Fruit fly (Drosophila melanogaster) whole organism, embryonic: ENCODE measurements around the gene RabX6.

Source experiments
- Abd-B ChIP-seq: fragments of 200-800 bp; sonication (Bioruptor generic); optimal IDR thresholded peaks from 2 replicates; lab custom pipeline; 2018; ENCODE audit warnings: missing biosample characterization, mild to moderate bottlenecking, missing genetic modification characterization, moderate library complexity
- B-H1 ChIP-seq: fragments of 200-800 bp; sonication (Bioruptor generic); IDR thresholded peaks from 3 replicates; pipeline ENCODE4 v1.3.6; 2022; ENCODE audit warnings: missing biosample characterization, missing genetic modification characterization
- CG1024 ChIP-seq: fragments of 200-800 bp; sonication (Bioruptor generic); IDR thresholded peaks from 2 replicates; pipeline ENCODE4 v1.3.6; 2022; ENCODE audit warnings: missing biosample characterization, missing genetic modification characterization
- CG10979 ChIP-seq: fragments of 200-800 bp; sonication (Bioruptor generic); optimal IDR thresholded peaks from 2 replicates; lab custom pipeline; 2018; ENCODE audit warnings: missing biosample characterization, mild to moderate bottlenecking, missing genetic modification characterization, moderate library complexity
- CG11247 ChIP-seq: fragments of 200-800 bp; sonication (Bioruptor generic); IDR thresholded peaks from 2 replicates; pipeline ENCODE4 v1.3.6; 2022; ENCODE audit warnings: missing biosample characterization, missing genetic modification characterization
- CG11504 ChIP-seq: fragments of 200-800 bp; sonication (Bioruptor generic); optimal IDR thresholded peaks from 3 replicates; lab custom pipeline; 2019; ENCODE audit warnings: missing biosample characterization, mild to moderate bottlenecking, missing genetic modification characterization, moderate library complexity
- CG14965 ChIP-seq: fragments of 200-800 bp; sonication (Bioruptor generic); optimal IDR thresholded peaks from 2 replicates; lab custom pipeline; 2016; ENCODE audit warnings: missing biosample characterization, missing genetic modification characterization, borderline replicate concordance
- CG1529 ChIP-seq: fragments of 200-800 bp; sonication (Bioruptor generic); optimal IDR thresholded peaks from 3 replicates; lab custom pipeline; 2018; ENCODE audit warnings: missing biosample characterization, missing genetic modification characterization
- CG15601 ChIP-seq: fragments of 200-800 bp; sonication (Bioruptor generic); optimal IDR thresholded peaks from 3 replicates; lab custom pipeline; 2019; ENCODE audit warnings: missing biosample characterization, mild to moderate bottlenecking, missing genetic modification characterization, moderate library complexity
- CG1602 ChIP-seq: fragments of 200-800 bp; sonication (Bioruptor generic); optimal IDR thresholded peaks from 3 replicates; lab custom pipeline; 2016; ENCODE audit warnings: missing biosample characterization, missing genetic modification characterization
- CG17802 ChIP-seq: fragments of 200-800 bp; sonication (Bioruptor generic); optimal IDR thresholded peaks from 2 replicates; lab custom pipeline; 2018; ENCODE audit warnings: missing biosample characterization, mild to moderate bottlenecking, missing genetic modification characterization, moderate library complexity
- CG3163 ChIP-seq: fragments of 200-800 bp; sonication (Bioruptor generic); optimal IDR thresholded peaks from 3 replicates; lab custom pipeline; 2016; ENCODE audit warnings: missing biosample characterization, missing genetic modification characterization
- CG32767 ChIP-seq: fragments of 200-800 bp; sonication (Bioruptor generic); IDR thresholded peaks from 2 replicates; pipeline ENCODE4 v1.3.6; 2022; ENCODE audit warnings: missing biosample characterization, missing genetic modification characterization
- CG5180 ChIP-seq: fragments of 200-800 bp; sonication (Bioruptor generic); optimal IDR thresholded peaks from 3 replicates; lab custom pipeline; 2017; ENCODE audit warnings: missing biosample characterization, missing genetic modification characterization, mild to moderate bottlenecking, moderate library complexity, missing genetic modification reagents
- CG6254 ChIP-seq: fragments of 200-800 bp; sonication (Bioruptor generic); optimal IDR thresholded peaks from 3 replicates; lab custom pipeline; 2017; ENCODE audit warnings: mild to moderate bottlenecking, missing biosample characterization, missing genetic modification reagents, missing genetic modification characterization
- CG7372 ChIP-seq: fragments of 200-800 bp; sonication (Bioruptor generic); IDR thresholded peaks from 2 replicates; pipeline ENCODE4 v1.3.6; 2022; ENCODE audit warnings: missing biosample characterization, missing genetic modification characterization
- CG7556 ChIP-seq: fragments of 200-800 bp; sonication (Bioruptor generic); optimal IDR thresholded peaks from 2 replicates; lab custom pipeline; 2017; ENCODE audit warnings: missing biosample characterization, mild to moderate bottlenecking, missing genetic modification characterization
- CG8089 ChIP-seq: fragments of 200-800 bp; sonication (Bioruptor generic); optimal IDR thresholded peaks from 3 replicates; lab custom pipeline; 2016; ENCODE audit warnings: missing biosample characterization, missing genetic modification characterization
- CG8765 ChIP-seq: fragments of 200-800 bp; sonication (Bioruptor generic); IDR thresholded peaks from 2 replicates; pipeline ENCODE4 v1.3.6; 2022; ENCODE audit warnings: missing biosample characterization, missing genetic modification characterization
- CG9932 ChIP-seq: fragments of 200-800 bp; sonication (Bioruptor generic); IDR thresholded peaks from 2 replicates; pipeline ENCODE4 v1.3.6; 2022; ENCODE audit warnings: missing biosample characterization, missing genetic modification characterization
- D19A ChIP-seq: fragments of 200-800 bp; optimal IDR thresholded peaks from 3 replicates; lab custom pipeline; 2019; ENCODE audit warnings: missing biosample characterization, mild to moderate bottlenecking, missing genetic modification characterization, moderate library complexity
- D19B ChIP-seq: fragments of 200-800 bp; sonication (Bioruptor generic); optimal IDR thresholded peaks from 2 replicates; lab custom pipeline; 2017; ENCODE audit warnings: missing biosample characterization, mild to moderate bottlenecking, missing genetic modification characterization
- Gsc ChIP-seq: fragments of 200-800 bp; sonication (Bioruptor generic); IDR thresholded peaks from 2 replicates; pipeline ENCODE4 v1.3.6; 2022; ENCODE audit warnings: missing biosample characterization, missing genetic modification characterization
- Hey ChIP-seq: fragments of 200-800 bp; sonication (Bioruptor generic); optimal IDR thresholded peaks from 3 replicates; lab custom pipeline; 2018; ENCODE audit warnings: missing biosample characterization, mild to moderate bottlenecking, missing genetic modification characterization
- Med ChIP-seq: fragments of 200-800 bp; sonication (Bioruptor generic); peaks from one replicate; lab custom pipeline; 2016; ENCODE audit warnings: missing biosample characterization, missing genetic modification characterization, mild to moderate bottlenecking, inconsistent platforms, moderate library complexity
- NfI ChIP-seq: fragments of 200-800 bp; sonication (Bioruptor generic); optimal IDR thresholded peaks from 3 replicates; lab custom pipeline; 2018; ENCODE audit warnings: missing biosample characterization, mild to moderate bottlenecking, missing genetic modification characterization, moderate library complexity
- Six4 ChIP-seq: fragments of 200-800 bp; sonication (Bioruptor generic); optimal IDR thresholded peaks from 2 replicates; lab custom pipeline; 2016; ENCODE audit warnings: missing biosample characterization, missing genetic modification characterization
- Trl ChIP-seq, 3 experiments: fragments of >200 bp in 2 of 3; fragments of 200-800 bp in 1 of 3; sonication (Bioruptor generic) in 1 of 3; optimal IDR thresholded peaks; 2 replicates in 1 of 3; 3 replicates in 2 of 3; lab custom pipeline; 2016 to 2017; ENCODE audit warnings: missing biosample characterization in 1 of 3, missing genetic modification characterization in 1 of 3
- ase ChIP-seq: fragments of 200-800 bp; sonication (Bioruptor generic); IDR thresholded peaks from 3 replicates; pipeline ENCODE4 v1.3.6; 2022; ENCODE audit warnings: missing biosample characterization, missing genetic modification characterization
- cg ChIP-seq: fragments of 200-800 bp; sonication (Bioruptor generic); optimal IDR thresholded peaks from 3 replicates; lab custom pipeline; 2019; ENCODE audit warnings: missing biosample characterization, mild to moderate bottlenecking, missing genetic modification characterization, moderate library complexity
- danr ChIP-seq: fragments of 200-800 bp; sonication (Bioruptor generic); IDR thresholded peaks from 2 replicates; pipeline ENCODE4 v1.3.6; 2022; ENCODE audit warnings: missing biosample characterization, missing genetic modification characterization
- dimm ChIP-seq: fragments of 200-800 bp; sonication (Bioruptor generic); IDR thresholded peaks from 2 replicates; pipeline ENCODE4 v1.3.6; 2022; ENCODE audit warnings: missing biosample characterization, missing genetic modification characterization
- disco-r ChIP-seq: fragments of 200-800 bp; sonication (Bioruptor generic); optimal IDR thresholded peaks from 2 replicates; lab custom pipeline; 2016; ENCODE audit warnings: missing biosample characterization, missing genetic modification characterization
- dmrt99B ChIP-seq: fragments of 200-800 bp; sonication (Bioruptor generic); optimal IDR thresholded peaks from 2 replicates; lab custom pipeline; 2018; ENCODE audit warnings: missing biosample characterization, mild to moderate bottlenecking, missing genetic modification characterization, moderate library complexity
- gsb-n ChIP-seq: fragments of 200-800 bp; sonication (Bioruptor generic); optimal IDR thresholded peaks from 3 replicates; lab custom pipeline; 2018; ENCODE audit warnings: missing biosample characterization, mild to moderate bottlenecking, missing genetic modification characterization
- lbe ChIP-seq: fragments of 200-800 bp; sonication (Bioruptor generic); optimal IDR thresholded peaks from 2 replicates; lab custom pipeline; 2016; ENCODE audit warnings: missing biosample characterization, mild to moderate bottlenecking, missing genetic modification characterization
- lov ChIP-seq, 2 experiments: fragments of 200-800 bp in 1 of 2; fragments of >200 bp in 1 of 2; sonication (Bioruptor generic) in 1 of 2; IDR thresholded peaks in 1 of 2; optimal IDR thresholded peaks in 1 of 2; 2 replicates in 1 of 2; 3 replicates in 1 of 2; pipeline versions ENCODE4 v1.3.6 to Lab custom; 2017 to 2022; ENCODE audit warnings: missing biosample characterization in 1 of 2, missing genetic modification characterization in 1 of 2
- onecut ChIP-seq: fragments of 200-800 bp; sonication (Bioruptor generic); IDR thresholded peaks from 2 replicates; pipeline ENCODE4 v1.3.6; 2022; ENCODE audit warnings: missing biosample characterization, missing genetic modification characterization
- peb ChIP-seq: fragments of 200-800 bp; sonication (Bioruptor generic); IDR thresholded peaks from 2 replicates; pipeline ENCODE4 v1.3.6; 2022; ENCODE audit warnings: missing biosample characterization, missing genetic modification characterization
- phol ChIP-seq: fragments of 200-800 bp; sonication (Bioruptor generic); optimal IDR thresholded peaks from 3 replicates; lab custom pipeline; 2018; ENCODE audit warnings: missing biosample characterization, mild to moderate bottlenecking, missing genetic modification characterization, moderate library complexity
- pum ChIP-seq: fragments of 200-800 bp; sonication (Bioruptor generic); optimal IDR thresholded peaks from 2 replicates; lab custom pipeline; 2016; ENCODE audit warnings: missing biosample characterization, missing genetic modification characterization
- row ChIP-seq: fragments of 200-800 bp; sonication (Bioruptor generic); IDR thresholded peaks from 3 replicates; pipeline ENCODE4 v1.3.6; 2022; ENCODE audit warnings: missing biosample characterization, missing genetic modification characterization
- sc ChIP-seq, 3 experiments: fragments of >200 bp in 2 of 3; fragments of 200-800 bp in 1 of 3; sonication (Bioruptor generic) in 1 of 3; optimal IDR thresholded peaks; 2 replicates in 2 of 3; 3 replicates in 1 of 3; lab custom pipeline; 2017; ENCODE audit warnings: mild to moderate bottlenecking in 1 of 3, missing biosample characterization in 1 of 3, missing genetic modification characterization in 1 of 3, missing genetic modification reagents in 1 of 3
- schlank ChIP-seq: fragments of 200-800 bp; sonication (Bioruptor generic); optimal IDR thresholded peaks from 2 replicates; lab custom pipeline; 2018; ENCODE audit warnings: missing biosample characterization, mild to moderate bottlenecking, missing genetic modification characterization
- sna ChIP-seq: fragments of 200-800 bp; sonication (Bioruptor generic); IDR thresholded peaks from 2 replicates; pipeline ENCODE4 v1.3.6; 2022; ENCODE audit warnings: missing biosample characterization, missing genetic modification characterization; ENCODE audit not compliant: partially characterized antibody
- unc-4 ChIP-seq: fragments of 200-800 bp; sonication (Bioruptor generic); IDR thresholded peaks from 2 replicates; pipeline ENCODE4 v1.3.6; 2022; ENCODE audit warnings: missing biosample characterization, missing genetic modification characterization; ENCODE audit not compliant: partially characterized antibody

The RabX6 gene

DNA sequence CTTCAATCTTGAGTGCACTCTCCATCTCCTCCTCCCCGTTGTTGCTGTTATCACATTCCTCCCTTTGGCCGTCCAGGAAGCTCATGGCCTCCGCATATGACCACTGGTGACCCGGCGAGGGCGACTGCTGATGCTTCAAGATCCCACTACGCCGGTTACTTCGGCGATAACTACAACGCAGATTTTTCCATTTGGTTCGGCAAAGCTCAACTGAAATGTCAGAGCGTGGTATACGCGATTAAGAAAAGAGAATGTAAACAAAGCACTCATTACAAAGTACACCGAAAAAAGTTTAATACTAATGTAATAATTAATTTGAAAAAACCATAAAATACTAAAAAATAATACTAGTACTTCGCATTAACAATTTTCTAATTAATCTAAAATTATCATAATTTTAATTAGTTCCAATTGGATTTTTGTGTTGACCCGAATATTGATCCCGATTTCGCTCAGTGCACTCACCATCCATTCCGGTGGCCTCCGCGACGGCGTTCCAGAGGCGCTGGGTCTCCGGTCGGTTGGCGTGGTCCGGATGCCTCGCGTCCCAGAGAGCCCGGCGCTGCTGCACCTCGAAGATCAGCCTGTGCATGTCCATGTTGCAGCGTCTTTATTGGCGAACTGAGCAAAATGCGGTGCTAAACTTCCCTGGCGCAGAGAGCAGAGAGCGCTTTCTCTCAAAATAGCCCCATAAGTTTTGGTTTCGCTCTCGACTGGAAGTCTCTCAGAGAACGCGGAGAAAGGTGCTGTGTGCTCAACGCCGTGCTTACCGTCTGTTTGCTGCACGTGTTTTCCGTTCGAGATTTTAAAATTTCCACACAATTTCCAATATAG is 48.4 kb downstream of the RabX6 start (continued):
- TF ChIP-seq unc-4 (GFP tag; lab: Robert Waterston, UW) (no peak), Six4 (GFP tag; lab: Kevin White, UChicago) (peak; percentile 95), gsb-n (tag; lab: Kevin White, UChicago) (peak; percentile 96), CG10979 (peak; percentile 97), sc (optimal IDR thresholded peaks at IDR 0.05; lab: Kevin White, UChicago) (no peak), sc (GFP tag; optimal IDR thresholded peaks at IDR 0.05; lab: Kevin White, UChicago) (peak; percentile 90), cg (GFP tag; lab: Kevin White, UChicago) (no peak), Gsc (GFP tag; lab: Robert Waterston, UW) (peak; percentile 70), CG8089 (GFP tag; lab: Kevin White, UChicago) (peak; percentile 55), disco-r (GFP tag; lab: Kevin White, UChicago) (no peak), schlank (peak; percentile 45), CG17802 (peak; percentile 61), CG11247 (GFP tag; lab: Robert Waterston, UW) (peak; percentile 85), phol (tag; lab: Kevin White, UChicago) (peak; percentile 94), Hey (tag; lab: Kevin White, UChicago) (peak; percentile 19), dimm (GFP tag; lab: Robert Waterston, UW) (peak; percentile 74), Abd-B (peak; percentile 82), ase (GFP tag; lab: Robert Waterston, UW) (peak; percentile 86), onecut (GFP tag; lab: Robert Waterston, UW) (peak; percentile 81), CG8765 (GFP tag; lab: Robert Waterston, UW) (peak; percentile 76), CG7372 (peak; percentile 85), pum (peak; percentile 65), danr (peak; percentile 85), peb (GFP tag; lab: Robert Waterston, UW) (peak; percentile 76), CG14965 (GFP tag; lab: Kevin White, UChicago) (no peak), CG1602 (GFP tag; lab: Kevin White, UChicago) (peak; percentile 89), CG15601 (tag; lab: Kevin White, UChicago) (peak; percentile 94)

DNA sequence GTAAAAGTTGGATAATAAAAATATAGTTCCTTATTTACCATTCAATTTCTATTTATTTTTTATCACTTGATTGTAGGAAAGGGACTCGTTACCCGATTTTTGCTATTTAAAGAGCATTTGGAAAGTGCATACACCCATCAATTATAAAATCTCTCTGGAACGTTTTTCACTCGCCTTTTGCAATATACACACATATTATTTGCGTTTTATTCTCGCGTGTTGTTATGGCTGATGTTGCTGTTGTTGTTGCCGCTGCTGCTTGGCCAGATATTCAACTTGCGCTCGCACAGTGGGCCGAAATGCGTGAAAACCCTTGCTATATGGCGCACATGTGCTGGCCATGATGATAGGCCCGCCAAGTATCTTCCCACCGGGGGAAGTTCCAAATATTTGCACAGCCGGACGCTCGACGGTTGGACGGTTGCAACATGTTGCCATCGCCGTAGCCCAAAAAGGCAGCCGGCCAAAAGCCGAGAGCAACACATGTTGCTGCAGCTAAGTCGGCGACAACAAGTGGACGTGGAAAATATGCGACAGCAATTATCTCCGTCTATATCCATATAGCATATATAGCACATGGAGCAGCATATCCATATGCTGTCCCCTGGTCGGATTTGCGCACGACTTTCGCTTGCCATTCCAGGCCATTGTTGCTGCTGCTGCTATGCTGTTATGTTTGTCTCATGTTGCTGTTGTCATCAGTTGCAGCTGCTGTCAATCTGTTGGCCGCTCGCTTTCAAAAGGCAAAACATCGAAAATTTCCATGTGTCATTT is 49.2 kb downstream of the RabX6 start:
- TF ChIP-seq CG5180 (GFP tag; lab: Kevin White, UChicago) (peak; percentile 26), sna (GFP tag; lab: Robert Waterston, UW) (no peak), D19B (peak; percentile 32), Trl (optimal IDR thresholded peaks at IDR 0.05; lab: Kevin White, UChicago) (peak in 1 of 2 experiments; percentile 55), Trl (GFP tag; optimal IDR thresholded peaks at IDR 0.05; lab: Kevin White, UChicago) (no peak), lbe (peak; percentile 39), CG32767 (GFP tag; lab: Robert Waterston, UW) (no peak), CG1024 (GFP tag; lab: Robert Waterston, UW) (0 out of 2 replicates have a peak, but pooled peaks have one; percentile 11), CG1529 (GFP tag; lab: Kevin White, UChicago) (no peak), CG6254 (GFP tag; lab: Kevin White, UChicago) (peak; percentile 22), NfI (GFP tag; lab: Kevin White, UChicago) (peak; percentile 15), CG3163 (GFP tag; lab: Kevin White, UChicago) (no peak), lov (optimal IDR thresholded peaks at IDR 0.05; lab: Kevin White, UChicago) (no peak), lov (GFP tag; IDR thresholded peaks at IDR 0.05; lab: Robert Waterston, UW) (0 out of 3 replicates have a peak, but pooled peaks have one; percentile 36), dmrt99B (peak; percentile 12), row (peak; percentile 55), CG9932 (0 out of 2 replicates have a peak, but pooled peaks have one; percentile 17), CG11504 (tag; lab: Kevin White, UChicago) (peak; percentile 95), D19A (tag; lab: Kevin White, UChicago) (peak; percentile 87), Med (GFP tag; lab: Kevin White, UChicago) (peak; percentile 62), B-H1 (no peak), CG7556 (GFP tag; lab: Kevin White, UChicago) (no peak)
